Fruit fly (Drosophila melanogaster) whole organism: ENCODE data around the gene CG15370.

Experiments used
- Dll ChIP-seq: fragments of >200 bp; optimal IDR thresholded peaks from 2 replicates; lab custom pipeline; 2017
- usp ChIP-seq: fragments of >200 bp; optimal IDR thresholded peaks from 2 replicates; lab custom pipeline; 2017; ENCODE audit warnings: missing biosample characterization, missing genetic modification characterization, mixed read lengths

DNA sequence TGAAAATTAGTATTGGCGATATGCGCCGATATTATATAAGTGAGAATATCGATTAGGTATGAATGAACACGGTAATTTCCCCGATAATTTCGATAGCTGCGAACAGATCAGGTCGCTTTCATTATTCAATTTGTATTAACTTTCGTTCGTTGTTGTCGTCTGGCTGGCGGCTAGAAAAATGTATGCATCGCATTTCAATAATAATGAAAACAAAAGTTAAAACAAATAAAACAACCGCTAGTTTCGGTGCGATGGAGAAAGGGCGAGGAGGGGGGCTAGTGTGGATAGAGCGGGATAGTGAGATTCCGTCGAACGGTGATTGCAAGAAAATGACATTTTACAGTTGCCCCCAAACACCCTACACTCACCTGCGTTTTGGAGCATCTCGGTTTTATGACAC is 814 bp upstream of the CG15370 start:
- TF ChIP-seq Dll (no peak), usp (no peak)
